Worm (Caenorhabditis elegans): ENCODE measurements around the gene C11H1.5.

DNA sequence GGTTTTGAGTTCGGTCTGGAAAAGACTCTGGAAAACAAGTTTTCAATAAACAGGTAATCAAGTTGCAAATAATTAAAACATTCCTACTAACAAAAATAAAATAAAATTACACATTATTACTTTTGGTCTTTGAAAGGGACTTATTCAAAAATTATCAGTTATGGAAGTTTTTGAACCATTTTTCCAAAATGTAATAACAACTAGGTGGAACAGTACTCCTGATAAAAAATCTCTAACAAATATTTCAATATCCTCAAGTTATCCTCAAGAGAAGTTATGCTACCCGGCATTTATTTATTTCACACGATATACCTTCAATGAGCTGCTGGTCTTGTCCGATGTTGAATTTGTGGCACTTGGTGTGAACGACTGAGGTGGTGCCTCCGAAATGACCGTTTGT, 36.7 kb upstream of the C11H1.5 start:
- TF ChIP-seq nhr-77 (tag; optimal IDR thresholded peaks at IDR 0.05) (no peak), nhr-28 (tag; optimal IDR thresholded peaks at IDR 0.05) (no peak), unc-130 (GFP tag; optimal IDR thresholded peaks at IDR 0.05) (no peak), tra-1 (GFP tag; IDR thresholded peaks at IDR 0.05) (no peak), mdt-29 (GFP tag; IDR thresholded peaks at IDR 0.05) (no peak), lin-39 (tag; optimal IDR thresholded peaks at IDR 0.05) (no peak), ztf-11 (tag; optimal IDR thresholded peaks at IDR 0.05) (no peak), ztf-7 (tag; optimal IDR thresholded peaks at IDR 0.05) (no peak), zfp-3 (GFP tag; conservative IDR thresholded peaks at IDR 0.05) (no peak), aly-2 (tag; optimal IDR thresholded peaks at IDR 0.05) (no peak), ama-1 (optimal IDR thresholded peaks at IDR 0.05) (no peak), ZK546.5 (tag; optimal IDR thresholded peaks at IDR 0.05) (no peak)
